Worm (Caenorhabditis elegans): ENCODE results near the gene Y75B8A.24.
A peak's percentile ranks its signal among the peaks of the same experiment; 100 is the strongest.

Y75B8A.24 gene

DNA sequence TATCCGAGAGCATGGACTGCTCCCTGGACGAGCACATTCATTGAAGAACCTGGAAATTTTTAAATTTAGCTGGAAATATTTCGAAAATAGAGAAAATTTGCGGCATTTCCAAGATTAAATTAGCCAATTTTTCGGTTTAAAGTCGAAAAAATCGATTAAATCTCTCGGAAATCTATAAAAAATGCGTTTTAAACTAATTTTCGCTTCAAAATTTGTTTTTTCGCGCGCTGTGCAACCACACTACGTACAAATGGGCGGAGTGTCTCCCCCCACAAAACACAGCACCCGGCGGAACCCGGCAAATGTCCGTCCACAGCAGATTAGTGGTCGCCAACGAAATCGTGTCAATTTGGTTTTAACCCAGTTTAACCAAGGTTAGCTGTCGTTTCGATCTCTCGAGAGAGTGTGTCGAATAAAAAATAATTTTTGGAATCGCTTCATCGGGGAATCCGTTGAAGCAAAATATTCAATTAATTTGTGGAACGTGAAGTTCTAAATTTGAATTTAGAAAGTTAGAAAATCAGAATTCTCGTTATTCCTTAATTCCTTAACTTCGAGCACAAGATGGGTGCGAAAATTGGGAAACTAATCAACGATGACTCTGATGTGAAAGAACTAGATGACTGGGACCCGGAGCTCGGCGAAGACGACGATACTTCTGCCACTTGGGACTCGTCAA is 23.3 kb downstream of the Y75B8A.24 start, which contains the start of the genes tim-1 and Y75B8A.23 (continued):
- TF ChIP-seq F22D6.2 (tag; optimal IDR thresholded peaks at IDR 0.05): peak; percentile 64
- TF ChIP-seq atf-7 (tag; optimal IDR thresholded peaks at IDR 0.05): peak; percentile 88
- peak; percentile 96 for TF ChIP-seq lin-40 (tag; optimal IDR thresholded peaks at IDR 0.05)
- TF ChIP-seq unc-62 (GFP tag; optimal IDR thresholded peaks at IDR 0.05): no peak
- peak; percentile 97 for TF ChIP-seq F49E8.2 (tag; optimal IDR thresholded peaks at IDR 0.05; ENCODE audit: insufficient read depth)
- 0 out of 2 replicates have a peak, but pooled peaks have one; percentile 61 for TF ChIP-seq let-526 (GFP tag; IDR thresholded peaks at IDR 0.05)
- TF ChIP-seq dpl-1 (GFP tag; optimal IDR thresholded peaks at IDR 0.05): peak; percentile 94
- peak; percentile 63; the same call in 1 of the 2 replicates for TF ChIP-seq egl-18 (GFP tag; IDR thresholded peaks at IDR 0.05)
- peak; percentile 80 for TF ChIP-seq ztf-26 (tag; optimal IDR thresholded peaks at IDR 0.05)
- peak; percentile 98 for TF ChIP-seq ama-1 (optimal IDR thresholded peaks at IDR 0.05)
- TF ChIP-seq ama-1 (GFP tag; optimal IDR thresholded peaks at IDR 0.05): peak; percentile 54 to 94
- peak; percentile 30 for TF ChIP-seq B0261.1 (tag; optimal IDR thresholded peaks at IDR 0.05)
- peak; percentile 94 for TF ChIP-seq ceh-27 (GFP tag; optimal IDR thresholded peaks at IDR 0.05)
- TF ChIP-seq tbx-9 (tag; optimal IDR thresholded peaks at IDR 0.05; ENCODE audit: borderline replicate concordance): no peak
- TF ChIP-seq nfya-1 (tag; optimal IDR thresholded peaks at IDR 0.05; ENCODE audit: borderline replicate concordance, insufficient read depth): no peak
- peak; percentile 87 for TF ChIP-seq ztf-28 (GFP tag; IDR thresholded peaks at IDR 0.05)
- TF ChIP-seq ceh-79 (tag; optimal IDR thresholded peaks at IDR 0.05): peak; percentile 45
- peak; percentile 97 for TF ChIP-seq Y95B8A.8 (GFP tag; IDR thresholded peaks at IDR 0.05)
- TF ChIP-seq ekl-4 (GFP tag; IDR thresholded peaks at IDR 0.05): peak; percentile 95
- peak; percentile 77 for TF ChIP-seq die-1 (tag; optimal IDR thresholded peaks at IDR 0.05)
- TF ChIP-seq mel-28 (tag; optimal IDR thresholded peaks at IDR 0.05; ENCODE audit: borderline replicate concordance): peak; percentile 84
- peak; percentile 92 for TF ChIP-seq B0019.2 (GFP tag; conservative IDR thresholded peaks at IDR 0.05)
- TF ChIP-seq B0035.1 (tag; optimal IDR thresholded peaks at IDR 0.05): peak; percentile 80
- peak; percentile 86 for TF ChIP-seq gei-17 (GFP tag; optimal IDR thresholded peaks at IDR 0.05)
- TF ChIP-seq efl-1 (GFP tag; optimal IDR thresholded peaks at IDR 0.05): peak; percentile 97
- TF ChIP-seq rec-8 (tag; optimal IDR thresholded peaks at IDR 0.05): peak; percentile 7 to 56
- TF ChIP-seq nhr-179 (tag; optimal IDR thresholded peaks at IDR 0.05): peak; percentile 27
- TF ChIP-seq attf-5 (GFP tag; optimal IDR thresholded peaks at IDR 0.05): peak; percentile 89
- TF ChIP-seq F33H1.4 (GFP tag; IDR thresholded peaks at IDR 0.05): peak; percentile 80
- TF ChIP-seq lin-26 (GFP tag; IDR thresholded peaks at IDR 0.05): peak; percentile 78; the same call in 1 of the 2 replicates
- TF ChIP-seq mcd-1 (GFP tag; IDR thresholded peaks at IDR 0.05): peak; percentile 94
- peak; percentile 33 for TF ChIP-seq somi-1 (GFP tag; optimal IDR thresholded peaks at IDR 0.05)
- peak; percentile 90 for TF ChIP-seq fkh-3 (tag; optimal IDR thresholded peaks at IDR 0.05)
- TF ChIP-seq ceh-100 (GFP tag; IDR thresholded peaks at IDR 0.05): peak; percentile 89
- peak; percentile 58 for TF ChIP-seq F57C9.4 (tag; optimal IDR thresholded peaks at IDR 0.05)
- peak; percentile 98 for TF ChIP-seq nfyb-1 (GFP tag; IDR thresholded peaks at IDR 0.05)
- peak; percentile 65 for TF ChIP-seq hrde-1 (tag; optimal IDR thresholded peaks at IDR 0.05; ENCODE audit: borderline replicate concordance)
- 0 out of 2 replicates have a peak, but pooled peaks have one; percentile 10 for TF ChIP-seq F37B4.10 (GFP tag; IDR thresholded peaks at IDR 0.05)
- no peak for TF ChIP-seq ztf-25 (GFP tag; IDR thresholded peaks at IDR 0.05)
- TF ChIP-seq attf-6 (GFP tag; IDR thresholded peaks at IDR 0.05): peak; percentile 99
- TF ChIP-seq Y79H2A.3 (GFP tag; conservative IDR thresholded peaks at IDR 0.05): no peak; the same call in 1 of the 2 replicates
- TF ChIP-seq Y67H2A.10 (GFP tag; conservative IDR thresholded peaks at IDR 0.05): no peak
- peak; percentile 93 for TF ChIP-seq dpff-1 (tag; optimal IDR thresholded peaks at IDR 0.05)
